Worm (Caenorhabditis elegans) whole organism, young adult: ENCODE measurements around the gene Y14H12A.1.

Experiments
- F49E8.2 ChIP-seq: sonication (generic microtip); optimal IDR thresholded peaks from 3 replicates; lab custom pipeline; 2017; ENCODE audit warnings: missing genetic modification characterization, mild to moderate bottlenecking, missing compliant biosample characterization, antibody characterized with exemption, moderate library complexity; ENCODE audit not compliant: insufficient read depth
- K11D2.4 ChIP-seq: fragments of 200-800 bp; sonication (Bioruptor generic); IDR thresholded peaks from 2 replicates; pipeline ENCODE4 v1.3.6; 2022; ENCODE audit warnings: missing genetic modification reagents, missing genetic modification characterization, missing compliant biosample characterization
- ZK185.1 ChIP-seq: sonication (generic microtip); optimal IDR thresholded peaks from 2 replicates; lab custom pipeline; 2016; ENCODE audit warnings: mild to moderate bottlenecking, missing genetic modification characterization, missing compliant biosample characterization; ENCODE audit not compliant: poor library complexity, severe bottlenecking
- dpl-1 ChIP-seq: fragments of 150-350 bp; optimal IDR thresholded peaks from 2 replicates; lab custom pipeline; 2014; ENCODE audit warnings: missing biosample characterization, missing genetic modification reagents, missing genetic modification characterization
- lin-54 ChIP-seq: fragments of 200-800 bp; sonication (Bioruptor generic); optimal IDR thresholded peaks from 2 replicates; lab custom pipeline; 2018; ENCODE audit warnings: mild to moderate bottlenecking, missing genetic modification characterization, missing compliant biosample characterization
- sea-2 ChIP-seq: fragments of 200-800 bp; sonication (Bioruptor generic); IDR thresholded peaks from 2 replicates; pipeline ENCODE4 v1.3.6; 2022; ENCODE audit warnings: missing genetic modification characterization, missing compliant biosample characterization
- snpc-4 ChIP-seq, 5 experiments: fragments of 150-350 bp in 1 of 5; sonication (generic microtip) in 4 of 5; optimal IDR thresholded peaks; 2 replicates each; lab custom pipeline; 2014 to 2018; ENCODE audit warnings: missing genetic modification characterization in 5 of 5, missing biosample characterization in 3 of 5, antibody characterized with exemption in 2 of 5, mild to moderate bottlenecking in 2 of 5, missing compliant biosample characterization in 2 of 5, missing genotype in 2 of 5, moderate library complexity in 2 of 5, missing genetic modification reagents in 1 of 5

ce11 chrII:3967061-3967460 lies 25.9 kb upstream of the Y14H12A.1 start:
- TF ChIP-seq sea-2 (GFP tag; lab: Robert Waterston, UW), result no peak
- no peak for TF ChIP-seq snpc-4 (GFP tag; optimal IDR thresholded peaks at IDR 0.05; lab: Kevin White, UChicago)
- no peak for TF ChIP-seq snpc-4 (tag; optimal IDR thresholded peaks at IDR 0.05; lab: Kevin White, UChicago)
- TF ChIP-seq lin-54 (GFP tag; lab: Kevin White, UChicago), result no peak
- TF ChIP-seq dpl-1 (GFP tag; lab: Kevin White, UChicago), result no peak
- TF ChIP-seq F49E8.2 (tag; lab: Kevin White, UChicago), result no peak
- TF ChIP-seq K11D2.4 (GFP tag; lab: Robert Waterston, UW), result no peak
- TF ChIP-seq ZK185.1 (tag; lab: Kevin White, UChicago), result no peak
